Worm (Caenorhabditis elegans) whole organism, L4 larva: ENCODE measurements around the gene clc-9.

ENCODE experiments used
- R02D3.7 ChIP-seq: fragments of 150-350 bp; sonication (generic microtip); optimal IDR thresholded peaks from 3 replicates; lab custom pipeline; 2014; ENCODE audit warnings: missing biosample characterization, missing genetic modification characterization
- aha-1 ChIP-seq: fragments of 150-350 bp; peaks from one replicate; lab custom pipeline; 2014; ENCODE audit warnings: missing biosample characterization, missing genetic modification characterization
- snpc-4 ChIP-seq: fragments of 150-350 bp; optimal IDR thresholded peaks from 2 replicates; lab custom pipeline; 2014; ENCODE audit warnings: missing biosample characterization, missing genetic modification characterization
- zag-1 ChIP-seq: fragments of 150-350 bp; optimal IDR thresholded peaks from 2 replicates; lab custom pipeline; 2014; ENCODE audit warnings: missing biosample characterization, missing genetic modification characterization

DNA sequence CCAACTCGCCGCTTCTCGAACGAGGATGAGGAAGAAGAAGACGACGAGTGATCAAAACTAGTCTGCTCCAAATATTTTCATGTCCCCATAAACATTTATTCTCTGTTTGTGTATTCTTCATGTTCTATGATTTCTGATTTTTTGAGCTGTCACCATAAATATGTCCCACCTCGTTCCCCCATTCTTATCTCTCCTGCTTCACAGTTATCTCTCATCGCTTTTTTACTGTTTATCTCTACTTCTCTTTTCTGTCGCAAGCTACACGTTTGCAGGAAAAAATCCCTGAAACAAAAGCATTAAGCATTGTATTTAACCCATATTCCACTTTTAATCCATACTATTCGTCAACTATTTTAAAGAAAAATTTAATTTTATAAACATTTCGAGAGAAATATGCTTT, 18.0 kb downstream of the clc-9 start:
- TF ChIP-seq aha-1 (tag; lab: Kevin White, UChicago) (no peak), R02D3.7 (tag; lab: Kevin White, UChicago) (no peak), snpc-4 (no peak), zag-1 (no peak)
